Worm (Caenorhabditis elegans): ENCODE measurements around the gene clec-266.

ce11 chrX:6631437-6631836 lies 8.7 kb upstream of the clec-266 start, which contains the start of gene aexr-2:
- no peak for TF ChIP-seq him-1 (tag; optimal IDR thresholded peaks at IDR 0.05)
- no peak for TF ChIP-seq W03F9.2 (tag; optimal IDR thresholded peaks at IDR 0.05)
